Fruit fly (Drosophila melanogaster) whole organism, embryonic: ENCODE measurements around the gene Ids.

Experiments used
- B-H1 ChIP-seq: fragments of 200-800 bp; sonication (Bioruptor generic); IDR thresholded peaks from 3 replicates; pipeline ENCODE4 v1.3.6; 2022; ENCODE audit warnings: missing biosample characterization, missing genetic modification characterization
- Bdp1 ChIP-seq: fragments of 200-800 bp; sonication (Bioruptor generic); optimal IDR thresholded peaks from 3 replicates; lab custom pipeline; 2016; ENCODE audit warnings: missing biosample characterization, missing genetic modification characterization
- CG10147 ChIP-seq: fragments of 200-800 bp; sonication (Bioruptor generic); optimal IDR thresholded peaks from 2 replicates; lab custom pipeline; 2019; ENCODE audit warnings: missing biosample characterization, mild to moderate bottlenecking, missing genetic modification characterization, moderate library complexity
- CG10431 ChIP-seq: fragments of 200-800 bp; sonication (Bioruptor generic); optimal IDR thresholded peaks from 3 replicates; lab custom pipeline; 2018; ENCODE audit warnings: missing biosample characterization, mild to moderate bottlenecking, missing genetic modification characterization
- CG12659 ChIP-seq: fragments of 200-800 bp; sonication (Bioruptor generic); optimal IDR thresholded peaks from 3 replicates; lab custom pipeline; 2017; ENCODE audit warnings: mild to moderate bottlenecking, missing biosample characterization, missing genetic modification reagents, missing genetic modification characterization
- CG13287 ChIP-seq: fragments of 200-800 bp; sonication (Bioruptor generic); IDR thresholded peaks from 2 replicates; pipeline ENCODE4 v1.3.6; 2022; ENCODE audit warnings: missing biosample characterization, missing genetic modification characterization; ENCODE audit not compliant: partially characterized antibody
- CG14050 ChIP-seq: fragments of 200-800 bp; sonication (Bioruptor generic); IDR thresholded peaks from 3 replicates; pipeline ENCODE4 v1.3.6; 2022; ENCODE audit warnings: missing biosample characterization, missing genetic modification characterization
- CG1602 ChIP-seq: fragments of 200-800 bp; sonication (Bioruptor generic); optimal IDR thresholded peaks from 3 replicates; lab custom pipeline; 2016; ENCODE audit warnings: missing biosample characterization, missing genetic modification characterization
- CG1603 ChIP-seq: fragments of 200-800 bp; sonication (Bioruptor generic); optimal IDR thresholded peaks from 2 replicates; lab custom pipeline; 2019; ENCODE audit warnings: missing biosample characterization, mild to moderate bottlenecking, missing genetic modification characterization, moderate library complexity
- CG17912 ChIP-seq: fragments of 200-800 bp; sonication (Bioruptor generic); optimal IDR thresholded peaks from 2 replicates; lab custom pipeline; 2018; ENCODE audit warnings: missing biosample characterization, mild to moderate bottlenecking, missing genetic modification characterization
- CG18599 ChIP-seq: fragments of 200-800 bp; sonication (Bioruptor generic); optimal IDR thresholded peaks from 3 replicates; lab custom pipeline; 2017; ENCODE audit warnings: missing biosample characterization, missing genetic modification characterization, mild to moderate bottlenecking, moderate library complexity, missing genetic modification reagents
- CG18619 ChIP-seq: fragments of 200-800 bp; sonication (Bioruptor generic); optimal IDR thresholded peaks from 3 replicates; lab custom pipeline; 2017; ENCODE audit warnings: missing biosample characterization, mild to moderate bottlenecking, missing genetic modification characterization
- CG2678 ChIP-seq: fragments of 200-800 bp; sonication (Bioruptor generic); optimal IDR thresholded peaks from 3 replicates; lab custom pipeline; 2019; ENCODE audit warnings: missing biosample characterization, mild to moderate bottlenecking, missing genetic modification characterization, moderate library complexity
- CG32772 ChIP-seq: fragments of 200-800 bp; sonication (Bioruptor generic); IDR thresholded peaks from 2 replicates; pipeline ENCODE4 v1.3.6; 2022; ENCODE audit warnings: missing biosample characterization, missing genetic modification characterization
- CG33557 ChIP-seq: fragments of 200-800 bp; sonication (Bioruptor generic); optimal IDR thresholded peaks from 2 replicates; lab custom pipeline; 2019; ENCODE audit warnings: missing biosample characterization, mild to moderate bottlenecking, missing genetic modification characterization, moderate library complexity
- CG34376 ChIP-seq: fragments of 200-800 bp; sonication (Bioruptor generic); optimal IDR thresholded peaks from 2 replicates; lab custom pipeline; 2018; ENCODE audit warnings: missing biosample characterization, mild to moderate bottlenecking, missing genetic modification characterization
- CG4820 ChIP-seq: fragments of 200-800 bp; sonication (Bioruptor generic); optimal IDR thresholded peaks from 3 replicates; lab custom pipeline; 2016; ENCODE audit warnings: missing biosample characterization, missing genetic modification characterization
- CG5953 ChIP-seq: fragments of 200-800 bp; sonication (Bioruptor generic); IDR thresholded peaks from 2 replicates; pipeline ENCODE4 v1.3.6; 2022; ENCODE audit warnings: missing biosample characterization, missing genetic modification characterization
- CG6654 ChIP-seq: fragments of 200-800 bp; sonication (Bioruptor generic); optimal IDR thresholded peaks from 2 replicates; lab custom pipeline; 2017; ENCODE audit warnings: missing biosample characterization, mild to moderate bottlenecking, missing genetic modification characterization
- CG7786 ChIP-seq: fragments of 200-800 bp; sonication (Bioruptor generic); optimal IDR thresholded peaks from 2 replicates; lab custom pipeline; 2016; ENCODE audit warnings: missing biosample characterization, missing genetic modification characterization
- CG7839 ChIP-seq: fragments of 200-800 bp; sonication (Bioruptor generic); optimal IDR thresholded peaks from 3 replicates; lab custom pipeline; 2018; ENCODE audit warnings: missing biosample characterization, mild to moderate bottlenecking, missing genetic modification characterization, moderate library complexity
- Drgx ChIP-seq: fragments of 200-800 bp; sonication (Bioruptor generic); IDR thresholded peaks from 2 replicates; pipeline ENCODE4 v1.3.6; 2022; ENCODE audit warnings: missing biosample characterization, missing genetic modification characterization
- Ets65A ChIP-seq: fragments of 200-800 bp; sonication (Bioruptor generic); peaks from one replicate; lab custom pipeline; 2016; ENCODE audit warnings: missing biosample characterization, missing genetic modification characterization
- Ets97D ChIP-seq: fragments of 200-800 bp; sonication (Bioruptor generic); optimal IDR thresholded peaks from 3 replicates; lab custom pipeline; 2016; ENCODE audit warnings: missing biosample characterization, missing genetic modification characterization
- HmgD ChIP-seq: fragments of 200-800 bp; sonication (Bioruptor generic); optimal IDR thresholded peaks from 3 replicates; lab custom pipeline; 2016; ENCODE audit warnings: missing biosample characterization, missing genetic modification characterization
- Hmr ChIP-seq: fragments of 200-800 bp; sonication (Bioruptor generic); optimal IDR thresholded peaks from 3 replicates; lab custom pipeline; 2017; ENCODE audit warnings: mild to moderate bottlenecking, missing biosample characterization, missing genetic modification reagents, missing genetic modification characterization
- Meics ChIP-seq: fragments of 200-800 bp; sonication (Bioruptor generic); optimal IDR thresholded peaks from 2 replicates; lab custom pipeline; 2017; ENCODE audit warnings: missing biosample characterization, mild to moderate bottlenecking, missing genetic modification characterization
- PHDP ChIP-seq: fragments of 200-800 bp; sonication (Bioruptor generic); optimal IDR thresholded peaks from 3 replicates; lab custom pipeline; 2018; ENCODE audit warnings: missing biosample characterization, mild to moderate bottlenecking, missing genetic modification characterization, moderate library complexity
- Xrp1 ChIP-seq: fragments of 200-800 bp; sonication (Bioruptor generic); IDR thresholded peaks from 2 replicates; pipeline ENCODE4 v1.3.6; 2022; ENCODE audit warnings: missing biosample characterization, missing genetic modification characterization
- YL-1 ChIP-seq: fragments of 200-800 bp; sonication (Bioruptor generic); optimal IDR thresholded peaks from 3 replicates; lab custom pipeline; 2017; ENCODE audit warnings: missing biosample characterization, mild to moderate bottlenecking, missing genetic modification characterization
- aop ChIP-seq: fragments of 200-800 bp; sonication (Bioruptor generic); IDR thresholded peaks from 2 replicates; pipeline ENCODE4 v1.3.6; 2022; ENCODE audit warnings: missing biosample characterization, missing genetic modification characterization
- ato ChIP-seq: fragments of 200-800 bp; sonication (Bioruptor generic); IDR thresholded peaks from 2 replicates; pipeline ENCODE4 v1.3.6; 2022; ENCODE audit warnings: missing biosample characterization, missing genetic modification characterization; ENCODE audit not compliant: partially characterized antibody
- bigmax ChIP-seq: fragments of 200-800 bp; sonication (Bioruptor generic); optimal IDR thresholded peaks from 2 replicates; lab custom pipeline; 2018; ENCODE audit warnings: missing biosample characterization, mild to moderate bottlenecking, missing genetic modification characterization
- cato ChIP-seq: fragments of 200-800 bp; sonication (Bioruptor generic); optimal IDR thresholded peaks from 2 replicates; lab custom pipeline; 2016; ENCODE audit warnings: missing biosample characterization, missing genetic modification characterization, borderline replicate concordance
- disco-r ChIP-seq: fragments of 200-800 bp; sonication (Bioruptor generic); optimal IDR thresholded peaks from 2 replicates; lab custom pipeline; 2016; ENCODE audit warnings: missing biosample characterization, missing genetic modification characterization
- dysf ChIP-seq: fragments of 200-800 bp; sonication (Bioruptor generic); IDR thresholded peaks from 3 replicates; pipeline ENCODE4 v1.3.6; 2022; ENCODE audit warnings: missing biosample characterization, missing genetic modification characterization
- fd102C ChIP-seq: fragments of 200-800 bp; sonication (Bioruptor generic); optimal IDR thresholded peaks from 2 replicates; lab custom pipeline; 2018; ENCODE audit warnings: missing biosample characterization, mild to moderate bottlenecking, missing genetic modification characterization, moderate library complexity
- ken ChIP-seq: fragments of 200-800 bp; sonication (Bioruptor generic); IDR thresholded peaks from 3 replicates; pipeline ENCODE4 v1.3.6; 2022; ENCODE audit warnings: missing biosample characterization, missing genetic modification characterization
- odd ChIP-seq: fragments of 200-800 bp; sonication (Bioruptor generic); optimal IDR thresholded peaks from 2 replicates; lab custom pipeline; 2017; ENCODE audit warnings: missing biosample characterization, mild to moderate bottlenecking, missing genetic modification characterization
- phol ChIP-seq: fragments of 200-800 bp; sonication (Bioruptor generic); optimal IDR thresholded peaks from 3 replicates; lab custom pipeline; 2018; ENCODE audit warnings: missing biosample characterization, mild to moderate bottlenecking, missing genetic modification characterization, moderate library complexity
- pita ChIP-seq: fragments of 200-800 bp; sonication (Bioruptor generic); optimal IDR thresholded peaks from 2 replicates; lab custom pipeline; 2017; ENCODE audit warnings: missing biosample characterization, mild to moderate bottlenecking, missing genetic modification characterization
- pzg ChIP-seq: fragments of 200-800 bp; sonication (Bioruptor generic); optimal IDR thresholded peaks from 3 replicates; lab custom pipeline; 2018; ENCODE audit warnings: missing biosample characterization, mild to moderate bottlenecking, missing genetic modification characterization, moderate library complexity
- run ChIP-seq: fragments of 200-800 bp; sonication (Bioruptor generic); optimal IDR thresholded peaks from 3 replicates; lab custom pipeline; 2018; ENCODE audit warnings: missing biosample characterization, mild to moderate bottlenecking, missing genetic modification characterization
- salm ChIP-seq: fragments of 200-800 bp; sonication (Bioruptor generic); optimal IDR thresholded peaks from 2 replicates; lab custom pipeline; 2018; ENCODE audit warnings: missing biosample characterization, mild to moderate bottlenecking, missing genetic modification characterization
- schlank ChIP-seq: fragments of 200-800 bp; sonication (Bioruptor generic); optimal IDR thresholded peaks from 2 replicates; lab custom pipeline; 2018; ENCODE audit warnings: missing biosample characterization, mild to moderate bottlenecking, missing genetic modification characterization
- sima ChIP-seq: fragments of 200-800 bp; sonication (Bioruptor generic); optimal IDR thresholded peaks from 2 replicates; lab custom pipeline; 2016; ENCODE audit warnings: missing biosample characterization, missing genetic modification characterization
- ssp ChIP-seq: fragments of 200-800 bp; sonication (Bioruptor generic); IDR thresholded peaks from 2 replicates; pipeline ENCODE4 v1.3.6; 2022; ENCODE audit warnings: missing biosample characterization, missing genetic modification characterization
- tio ChIP-seq: fragments of 200-800 bp; sonication (Bioruptor generic); optimal IDR thresholded peaks from 2 replicates; lab custom pipeline; 2017; ENCODE audit warnings: missing biosample characterization, missing genetic modification characterization, inconsistent platforms
- wek ChIP-seq: fragments of 200-800 bp; sonication (Bioruptor generic); optimal IDR thresholded peaks from 3 replicates; lab custom pipeline; 2018; ENCODE audit warnings: missing biosample characterization, mild to moderate bottlenecking, missing genetic modification characterization, moderate library complexity

Gene Ids

DNA sequence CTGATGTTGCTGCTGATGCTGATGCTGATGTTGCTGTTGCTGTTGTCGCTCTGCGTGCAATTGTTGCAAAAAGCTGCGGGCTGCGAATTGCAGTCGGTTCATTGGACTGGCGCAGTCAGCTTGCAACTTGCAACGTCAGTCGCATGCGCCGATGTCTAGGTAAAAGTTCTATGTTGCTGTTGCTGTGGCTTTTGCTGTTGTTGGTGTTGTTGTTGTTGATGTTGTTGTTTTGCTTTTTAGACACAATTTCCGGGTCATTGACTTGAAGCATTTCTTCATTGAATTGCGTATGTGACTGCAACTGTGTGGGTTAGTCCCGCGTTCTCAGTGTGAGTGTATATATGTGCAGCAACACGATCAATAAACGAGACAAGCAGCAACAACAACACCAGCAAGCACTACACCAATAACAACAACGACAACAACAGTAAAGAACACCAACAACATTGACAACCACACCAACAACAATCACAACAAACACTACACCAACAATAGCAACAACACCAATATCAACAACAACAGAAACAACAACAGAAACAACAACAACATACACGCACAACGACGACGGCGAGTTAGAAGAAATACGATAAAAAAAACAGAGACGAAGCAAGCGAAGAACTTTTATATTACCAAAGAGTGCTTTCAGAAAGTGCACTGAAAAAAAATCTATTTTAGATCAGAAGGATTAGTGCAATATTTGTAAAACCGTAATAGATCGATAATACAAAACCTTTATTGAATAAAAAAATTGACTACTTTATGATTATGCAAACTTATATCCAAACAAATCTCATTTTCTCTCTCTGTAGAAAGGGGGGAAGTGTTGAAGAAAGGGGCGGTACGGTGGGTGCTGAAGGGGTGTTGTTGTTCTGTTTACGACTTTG, 16.1 kb downstream of the Ids start (continued):
- TF ChIP-seq Xrp1 (GFP tag; lab: Robert Waterston, UW) = peak; percentile 76
- TF ChIP-seq CG14050 (GFP tag; lab: Robert Waterston, UW) = peak; percentile 61
- peak; percentile 33 for TF ChIP-seq CG17912
- no peak for TF ChIP-seq fd102C (GFP tag; lab: Kevin White, UChicago)
- TF ChIP-seq Bdp1 (GFP tag; lab: Kevin White, UChicago) = no peak
- TF ChIP-seq odd (GFP tag; lab: Kevin White, UChicago) = peak; percentile 73
- peak; percentile 25 for TF ChIP-seq YL-1 (GFP tag; lab: Kevin White, UChicago)
- TF ChIP-seq pita (GFP tag; lab: Kevin White, UChicago) = no peak
- peak; percentile 92 for TF ChIP-seq phol (tag; lab: Kevin White, UChicago)
- peak; percentile 76 for TF ChIP-seq CG5953
- no peak for TF ChIP-seq ato (GFP tag; lab: Robert Waterston, UW)
- TF ChIP-seq CG6654 (GFP tag; lab: Kevin White, UChicago) = no peak
- TF ChIP-seq salm = peak; percentile 26
- peak; percentile 55; the same call in 1 of the 2 replicates for TF ChIP-seq aop (GFP tag; lab: Robert Waterston, UW)
- no peak for TF ChIP-seq wek
- peak; percentile 21 for TF ChIP-seq B-H1 (GFP tag; lab: Robert Waterston, UW)
- TF ChIP-seq ken (GFP tag; lab: Robert Waterston, UW) = peak; percentile 92
- TF ChIP-seq CG13287 (GFP tag; lab: Robert Waterston, UW) = no peak
- TF ChIP-seq CG7839 (tag; lab: Kevin White, UChicago) = peak; percentile 86
- TF ChIP-seq CG2678 (tag; lab: Kevin White, UChicago) = peak; percentile 92
- no peak for TF ChIP-seq CG7786
- peak; percentile 57 for TF ChIP-seq Meics (GFP tag; lab: Kevin White, UChicago)
- no peak for TF ChIP-seq CG1602 (GFP tag; lab: Kevin White, UChicago)
- TF ChIP-seq Drgx (GFP tag; lab: Robert Waterston, UW) = peak; percentile 60
- peak; percentile 66; the same call in 2 of the 3 replicates for TF ChIP-seq dysf
- no peak for TF ChIP-seq pzg (GFP tag; lab: Kevin White, UChicago)
- TF ChIP-seq schlank (tag; lab: Kevin White, UChicago) = no peak
- TF ChIP-seq Ets65A (GFP tag; lab: Kevin White, UChicago) = peak; percentile 62
- no peak for TF ChIP-seq cato (GFP tag; lab: Kevin White, UChicago)
- TF ChIP-seq CG34376 (GFP tag; lab: Kevin White, UChicago) = no peak
- no peak for TF ChIP-seq bigmax (GFP tag; lab: Kevin White, UChicago)
- no peak for TF ChIP-seq Hmr (GFP tag; lab: Kevin White, UChicago)
- TF ChIP-seq CG12659 = peak; percentile 72
- TF ChIP-seq sima = no peak
- TF ChIP-seq ssp (GFP tag; lab: Robert Waterston, UW) = peak; percentile 78
- peak; percentile 8 for TF ChIP-seq CG1603 (tag; lab: Kevin White, UChicago)
- no peak for TF ChIP-seq CG18619 (GFP tag; lab: Kevin White, UChicago)
- TF ChIP-seq CG32772 (GFP tag; lab: Robert Waterston, UW) = peak; percentile 81
- no peak for TF ChIP-seq tio (GFP tag; lab: Kevin White, UChicago)
- TF ChIP-seq run (tag; lab: Kevin White, UChicago) = peak; percentile 39
- peak; percentile 94 for TF ChIP-seq CG33557 (GFP tag; lab: Kevin White, UChicago)
- no peak for TF ChIP-seq CG4820 (GFP tag; lab: Kevin White, UChicago)
- TF ChIP-seq CG18599 (GFP tag; lab: Kevin White, UChicago) = peak; percentile 60
- TF ChIP-seq CG10147 (GFP tag; lab: Kevin White, UChicago) = no peak
- TF ChIP-seq CG10431 = peak; percentile 86
- peak; percentile 64 for TF ChIP-seq PHDP (tag; lab: Kevin White, UChicago)
- TF ChIP-seq HmgD (GFP tag; lab: Kevin White, UChicago) = no peak
- no peak for TF ChIP-seq disco-r (GFP tag; lab: Kevin White, UChicago)
- peak; percentile 42 for TF ChIP-seq Ets97D (GFP tag; lab: Kevin White, UChicago)
